Fruit fly (Drosophila melanogaster) whole organism, adult: ENCODE measurements around the gene CG3719.

ENCODE experiments used
- CG11617 ChIP-seq: fragments of 200-800 bp; sonication (Bioruptor generic); optimal IDR thresholded peaks from 2 replicates; lab custom pipeline; 2017; ENCODE audit warnings: mild to moderate bottlenecking, missing biosample characterization, missing genetic modification reagents, missing genetic modification characterization
- CG12768 ChIP-seq: fragments of 200-800 bp; sonication (Bioruptor generic); optimal IDR thresholded peaks from 2 replicates; lab custom pipeline; 2017; ENCODE audit warnings: missing biosample characterization, missing genetic modification characterization, mild to moderate bottlenecking, moderate library complexity, missing genetic modification reagents
- CG14711 ChIP-seq: fragments of 200-800 bp; sonication (Bioruptor generic); optimal IDR thresholded peaks from 2 replicates; lab custom pipeline; 2018; ENCODE audit warnings: missing biosample characterization, mild to moderate bottlenecking, missing genetic modification characterization, moderate library complexity
- CG1620 ChIP-seq: fragments of 200-800 bp; sonication (Bioruptor generic); optimal IDR thresholded peaks from 2 replicates; lab custom pipeline; 2016; ENCODE audit warnings: missing biosample characterization, missing genetic modification characterization
- CG33017 ChIP-seq: fragments of 200-800 bp; sonication (Bioruptor generic); optimal IDR thresholded peaks from 2 replicates; lab custom pipeline; 2018; ENCODE audit warnings: missing biosample characterization, mild to moderate bottlenecking, missing genetic modification characterization, moderate library complexity
- CG5204 ChIP-seq: fragments of 200-800 bp; sonication (Bioruptor generic); optimal IDR thresholded peaks from 2 replicates; lab custom pipeline; 2016; ENCODE audit warnings: missing biosample characterization, missing genetic modification characterization
- CG7045 ChIP-seq: fragments of 200-800 bp; sonication (Bioruptor generic); optimal IDR thresholded peaks from 2 replicates; lab custom pipeline; 2017; ENCODE audit warnings: missing biosample characterization, mild to moderate bottlenecking, missing genetic modification characterization
- CG7101 ChIP-seq: fragments of 200-800 bp; sonication (Bioruptor generic); optimal IDR thresholded peaks from 2 replicates; lab custom pipeline; 2018; ENCODE audit warnings: missing biosample characterization, mild to moderate bottlenecking, missing genetic modification characterization, moderate library complexity
- Clk ChIP-seq: fragments of 200-800 bp; sonication (Bioruptor generic); optimal IDR thresholded peaks from 2 replicates; lab custom pipeline; 2017; ENCODE audit warnings: missing biosample characterization, missing genetic modification characterization
- Crg-1 ChIP-seq: fragments of 200-800 bp; sonication (Bioruptor generic); optimal IDR thresholded peaks from 2 replicates; lab custom pipeline; 2016; ENCODE audit warnings: missing biosample characterization, missing genetic modification characterization
- Hr96 ChIP-seq: fragments of 200-800 bp; sonication (Bioruptor generic); optimal IDR thresholded peaks from 2 replicates; lab custom pipeline; 2016; ENCODE audit warnings: missing biosample characterization, missing genetic modification characterization
- Mnt ChIP-seq: fragments of 200-800 bp; sonication (Bioruptor generic); optimal IDR thresholded peaks from 2 replicates; lab custom pipeline; 2016; ENCODE audit warnings: missing biosample characterization, mild to moderate bottlenecking, missing genetic modification characterization
- bab1 ChIP-seq: fragments of 200-800 bp; sonication (Bioruptor generic); optimal IDR thresholded peaks from 3 replicates; lab custom pipeline; 2019; ENCODE audit warnings: missing biosample characterization, mild to moderate bottlenecking, missing genetic modification characterization, moderate library complexity
- cic ChIP-seq: fragments of 200-800 bp; sonication (Bioruptor generic); optimal IDR thresholded peaks from 2 replicates; lab custom pipeline; 2017; ENCODE audit warnings: missing biosample characterization, mild to moderate bottlenecking, missing genetic modification characterization, moderate library complexity
- cnc ChIP-seq, 2 experiments: fragments of >200 bp; optimal IDR thresholded peaks; 2 replicates each; lab custom pipeline; 2017
- kay ChIP-seq: fragments of 200-800 bp; sonication (Bioruptor generic); peaks from one replicate; lab custom pipeline; 2016; ENCODE audit warnings: missing biosample characterization, missing genetic modification characterization, borderline replicate concordance
- ovo ChIP-seq: fragments of 200-800 bp; sonication (Bioruptor generic); optimal IDR thresholded peaks from 2 replicates; lab custom pipeline; 2016; ENCODE audit warnings: missing biosample characterization, missing genetic modification characterization
- pad ChIP-seq: fragments of 200-800 bp; sonication (Bioruptor generic); optimal IDR thresholded peaks from 3 replicates; lab custom pipeline; 2017; ENCODE audit warnings: missing biosample characterization, missing genetic modification characterization, mild to moderate bottlenecking, moderate library complexity, missing genetic modification reagents
- tj ChIP-seq: fragments of 200-800 bp; sonication (Bioruptor generic); optimal IDR thresholded peaks from 3 replicates; lab custom pipeline; 2017; ENCODE audit warnings: missing biosample characterization, mild to moderate bottlenecking, missing genetic modification characterization, moderate library complexity
- toe ChIP-seq: fragments of 200-800 bp; sonication (Bioruptor generic); optimal IDR thresholded peaks from 2 replicates; lab custom pipeline; 2016; ENCODE audit warnings: missing biosample characterization, missing genetic modification characterization

Gene CG3719

DNA sequence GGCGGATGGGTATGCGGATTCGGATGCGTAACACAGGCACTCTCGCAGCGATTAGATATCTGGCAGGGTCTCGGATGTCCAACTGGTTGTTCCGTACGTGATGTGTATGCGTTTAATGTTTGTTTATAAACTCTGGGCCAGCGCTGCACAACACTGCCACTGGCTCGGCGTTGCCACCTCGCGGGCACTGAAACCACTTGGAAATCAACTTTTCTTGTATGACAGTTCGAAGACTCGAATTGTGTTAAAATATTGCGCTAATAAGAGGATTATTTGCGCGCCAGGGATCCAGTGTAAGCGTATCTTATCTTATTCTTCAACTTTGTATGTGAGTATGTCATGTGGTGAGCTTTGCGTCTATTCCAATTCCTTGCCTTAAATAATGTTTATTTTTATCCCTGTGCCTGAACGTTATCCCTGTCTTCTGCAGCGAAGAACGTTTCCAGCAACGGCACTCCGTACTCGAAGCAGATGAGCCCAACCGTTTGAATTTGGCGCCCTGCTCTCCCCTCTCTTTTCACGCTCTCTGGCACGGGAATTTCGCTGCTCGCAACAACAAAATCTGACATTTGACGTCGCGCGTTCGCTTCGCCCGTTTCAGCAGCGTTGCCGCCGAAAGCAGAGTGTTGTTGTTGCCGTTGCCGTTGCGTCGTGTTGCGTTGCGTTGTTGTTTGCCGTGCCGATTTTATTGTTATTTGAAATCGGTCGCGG is at the start of gene CG3719, which contains the start of gene CG32813:
Gene CG3719, minus strand, starts transcription at position 131 of the 711 bp plus-strand sequence.
Gene CG32813, plus strand, starts transcription at position 565 of the 711 bp plus-strand sequence.
- peak; percentile 82 for TF ChIP-seq Crg-1 (GFP tag; lab: Kevin White, UChicago)
- TF ChIP-seq tj (GFP tag; lab: Kevin White, UChicago): peak; percentile 21
- TF ChIP-seq pad (GFP tag; lab: Kevin White, UChicago): peak; percentile 51
- TF ChIP-seq CG7101 (tag; lab: Kevin White, UChicago): peak; percentile 44
- no peak for TF ChIP-seq Clk (GFP tag; lab: Kevin White, UChicago)
- TF ChIP-seq CG1620 (GFP tag; lab: Kevin White, UChicago): peak; percentile 73
- TF ChIP-seq CG14711 (tag; lab: Kevin White, UChicago): peak; percentile 41
- peak; percentile 43 for TF ChIP-seq bab1 (GFP tag; lab: Kevin White, UChicago)
- peak; percentile 14 for TF ChIP-seq CG11617
- no peak for TF ChIP-seq cic (GFP tag; lab: Kevin White, UChicago)
- peak; percentile 52 for TF ChIP-seq Mnt (GFP tag; lab: Kevin White, UChicago)
- no peak for TF ChIP-seq CG5204

- TF ChIP-seq CG5204: no peak
- no peak for TF ChIP-seq CG1620 (GFP tag; lab: Kevin White, UChicago)
- no peak for TF ChIP-seq tj (GFP tag; lab: Kevin White, UChicago)
- TF ChIP-seq cic (GFP tag; lab: Kevin White, UChicago): no peak
- TF ChIP-seq cnc (optimal IDR thresholded peaks at IDR 0.05; lab: Kevin White, UChicago): no peak
- TF ChIP-seq CG7045 (GFP tag; lab: Kevin White, UChicago): no peak
- no peak for TF ChIP-seq Clk (GFP tag; lab: Kevin White, UChicago)
- TF ChIP-seq CG14711 (tag; lab: Kevin White, UChicago): no peak
Observed at dm6 chrX:1414269-1414668, 34.0 kb upstream of the CG3719 start.

DNA sequence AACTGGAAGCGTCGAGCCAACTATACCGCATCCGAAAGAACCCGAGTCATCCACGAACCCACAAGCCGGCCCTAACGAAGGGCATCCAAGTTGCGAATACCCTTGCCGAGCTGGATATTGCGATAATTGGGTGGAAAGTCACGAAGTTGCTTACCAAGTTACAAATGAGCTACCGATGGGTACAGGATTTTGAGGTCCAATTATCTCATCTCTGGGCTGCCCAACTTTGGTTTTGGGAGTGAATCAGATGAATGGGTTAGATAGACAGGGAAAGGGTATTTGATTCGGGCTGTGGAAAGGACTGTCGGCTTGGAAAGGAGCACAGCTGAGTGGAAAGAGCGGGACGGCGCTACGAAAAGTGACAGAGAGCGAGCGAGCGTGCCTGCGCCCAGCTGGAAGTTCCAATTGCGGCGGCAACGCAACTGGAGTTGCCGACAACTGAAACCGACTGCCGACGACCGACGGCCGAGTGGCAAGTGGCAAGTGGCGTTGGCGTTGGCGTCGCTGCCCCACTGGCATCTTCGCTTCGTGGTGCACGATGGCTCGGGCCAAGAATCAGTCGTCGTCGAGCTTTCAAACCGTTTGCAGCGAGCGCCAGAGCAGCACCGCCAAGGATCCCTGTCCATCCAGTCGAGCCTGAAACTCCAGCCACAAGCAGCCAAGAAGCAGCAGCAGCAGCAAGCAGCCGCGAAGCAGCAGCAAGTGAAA is 31.1 kb upstream of the CG3719 start:
- no peak for TF ChIP-seq bab1 (GFP tag; lab: Kevin White, UChicago)
- TF ChIP-seq cnc (optimal IDR thresholded peaks at IDR 0.05; lab: Kevin White, UChicago): no peak
- TF ChIP-seq CG14711 (tag; lab: Kevin White, UChicago): no peak
- no peak for TF ChIP-seq CG33017
- TF ChIP-seq CG7045 (GFP tag; lab: Kevin White, UChicago): no peak
- no peak for TF ChIP-seq CG7101 (tag; lab: Kevin White, UChicago)
- TF ChIP-seq pad (GFP tag; lab: Kevin White, UChicago): no peak
- TF ChIP-seq Mnt (GFP tag; lab: Kevin White, UChicago): no peak
- no peak for TF ChIP-seq ovo (GFP tag; lab: Kevin White, UChicago)
- no peak for TF ChIP-seq toe (GFP tag; lab: Kevin White, UChicago)
- TF ChIP-seq kay: no peak
- TF ChIP-seq CG11617: no peak
- TF ChIP-seq Clk (GFP tag; lab: Kevin White, UChicago): no peak
- no peak for TF ChIP-seq Crg-1 (GFP tag; lab: Kevin White, UChicago)

DNA sequence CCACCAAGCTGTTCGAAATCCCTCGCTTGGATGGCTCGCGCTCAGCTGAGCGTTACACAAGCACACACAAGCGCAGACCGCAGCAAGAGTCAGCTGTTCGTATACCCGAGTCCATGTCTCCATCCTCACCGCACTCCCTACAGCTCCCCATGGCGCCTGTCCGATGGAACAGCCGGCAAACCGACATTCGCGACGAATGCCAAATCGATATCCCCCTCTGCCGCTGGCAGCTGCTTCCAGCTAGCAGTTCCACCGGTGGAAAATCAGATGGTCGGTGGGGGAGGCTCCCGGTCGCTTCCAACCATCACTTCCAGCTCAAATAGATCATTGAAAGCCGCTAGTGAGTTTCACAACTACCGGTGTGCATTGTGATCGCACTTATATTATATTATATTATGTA is 30.0 kb upstream of the CG3719 start:
- TF ChIP-seq CG14711 (tag; lab: Kevin White, UChicago) (no peak), CG7101 (tag; lab: Kevin White, UChicago) (no peak), CG12768 (no peak), Mnt (GFP tag; lab: Kevin White, UChicago) (no peak), CG1620 (GFP tag; lab: Kevin White, UChicago) (no peak), toe (GFP tag; lab: Kevin White, UChicago) (no peak), bab1 (GFP tag; lab: Kevin White, UChicago) (no peak), Crg-1 (GFP tag; lab: Kevin White, UChicago) (no peak), CG11617 (no peak), Clk (GFP tag; lab: Kevin White, UChicago) (no peak), kay (no peak), ovo (GFP tag; lab: Kevin White, UChicago) (no peak), pad (GFP tag; lab: Kevin White, UChicago) (no peak), CG7045 (GFP tag; lab: Kevin White, UChicago) (no peak), Hr96 (no peak), cic (GFP tag; lab: Kevin White, UChicago) (no peak), CG5204 (no peak), tj (GFP tag; lab: Kevin White, UChicago) (no peak), CG33017 (no peak), cnc (optimal IDR thresholded peaks at IDR 0.05; lab: Kevin White, UChicago) (no peak)

dm6 chrX:1408964-1409363 is 28.7 kb upstream of the CG3719 start, which contains the start of gene futsch:
Gene futsch (plus strand): TSS chrX:1409069.
- TF ChIP-seq tj (GFP tag; lab: Kevin White, UChicago) (no peak), CG5204 (no peak), cnc (optimal IDR thresholded peaks at IDR 0.05; lab: Kevin White, UChicago) (no peak), CG14711 (tag; lab: Kevin White, UChicago) (no peak), CG12768 (no peak), bab1 (GFP tag; lab: Kevin White, UChicago) (no peak), Hr96 (no peak), ovo (GFP tag; lab: Kevin White, UChicago) (no peak), toe (GFP tag; lab: Kevin White, UChicago) (no peak), kay (no peak), Mnt (GFP tag; lab: Kevin White, UChicago) (no peak), CG7101 (tag; lab: Kevin White, UChicago) (no peak), CG11617 (no peak), CG7045 (GFP tag; lab: Kevin White, UChicago) (no peak), Crg-1 (GFP tag; lab: Kevin White, UChicago) (no peak), cic (GFP tag; lab: Kevin White, UChicago) (no peak)
